Worm (Caenorhabditis elegans) whole organism, early embryonic: Measurements from ENCODE around the gene C35D10.8.

Source experiments
- aly-1 ChIP-seq: sonication (generic microtip); optimal IDR thresholded peaks from 2 replicates; lab custom pipeline; 2016; ENCODE audit warnings: missing genetic modification characterization, missing compliant biosample characterization
- ama-1 ChIP-seq: fragments of 150-350 bp; optimal IDR thresholded peaks from 2 replicates; lab custom pipeline; 2014
- ets-7 ChIP-seq: sonication (generic microtip); optimal IDR thresholded peaks from 2 replicates; lab custom pipeline; 2016; ENCODE audit warnings: missing genotype, missing genetic modification characterization, missing compliant biosample characterization
- tbx-11 ChIP-seq: fragments of 200-800 bp; sonication (Bioruptor generic); IDR thresholded peaks from 2 replicates; pipeline ENCODE4 v1.3.6; 2022; ENCODE audit warnings: missing genetic modification characterization, missing compliant biosample characterization

DNA sequence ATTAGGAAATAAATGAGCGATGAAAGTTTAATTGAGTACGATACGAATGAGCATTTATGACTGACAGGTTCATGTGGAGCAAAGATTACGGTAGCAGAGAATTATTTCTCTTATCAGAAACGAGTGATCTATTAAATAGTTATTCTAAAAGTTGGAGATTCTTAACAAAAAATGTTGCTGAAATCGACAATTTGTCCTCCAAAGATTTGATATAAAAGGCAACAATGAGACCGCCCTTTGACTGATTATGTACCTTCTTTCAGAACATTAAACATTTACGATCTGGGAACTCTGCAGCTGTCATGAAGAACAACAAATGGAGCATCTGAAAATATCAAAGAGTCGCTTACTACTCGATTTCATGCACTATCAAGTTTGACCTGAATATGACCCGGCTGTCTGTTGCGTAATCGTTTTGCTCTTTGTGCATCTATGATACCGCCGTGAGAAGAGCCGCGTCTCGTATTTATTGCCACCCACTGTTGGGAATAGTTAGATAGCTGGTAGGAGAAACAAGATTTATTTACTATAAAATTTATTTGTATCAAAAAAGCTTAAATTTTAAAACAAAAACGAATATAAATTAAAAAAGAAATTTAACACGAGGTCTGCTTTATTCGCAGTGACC is 45.4 kb upstream of the C35D10.8 start, which contains the start of gene pal-1:
- TF ChIP-seq ets-7 (tag; lab: Kevin White, UChicago) (no peak), tbx-11 (GFP tag; lab: Robert Waterston, UW) (no peak), ama-1 (no peak), aly-1 (tag; lab: Kevin White, UChicago) (no peak)
